Fruit fly (Drosophila melanogaster): ENCODE results near the gene CG17841.

DNA sequence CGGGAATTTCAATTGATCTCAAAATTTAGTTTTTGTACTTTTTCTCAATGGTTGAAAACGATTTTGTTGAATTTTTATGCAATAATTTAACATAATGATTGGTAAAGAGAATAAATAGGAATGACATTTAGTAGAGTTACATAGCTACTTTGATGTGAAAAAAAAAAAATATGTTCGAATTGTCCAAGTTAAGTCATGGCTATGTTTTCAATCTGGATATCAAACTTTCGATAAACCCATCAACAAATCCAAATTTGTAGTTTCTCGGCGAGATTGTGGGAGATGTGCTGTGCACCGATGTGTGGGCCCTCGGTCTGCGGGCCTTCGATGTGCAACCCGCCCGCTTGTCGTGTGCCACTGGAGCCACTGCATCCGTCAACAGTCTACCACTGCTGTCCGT is 7.4 kb downstream of the CG17841 start, which contains the start of the genes CG32686 and CG2898:
- TF ChIP-seq CG8478 (optimal IDR thresholded peaks at IDR 0.05) (no peak), CTCF (optimal IDR thresholded peaks at IDR 0.05) (no peak)

Data from S2 (cell line).